Worm (Caenorhabditis elegans) whole organism, midembryonic: ENCODE results near the gene sca-1.

Experiments used
- T22C8.4 ChIP-seq: fragments of 200-800 bp; sonication (Bioruptor generic); IDR thresholded peaks from 2 replicates; pipeline ENCODE4 v1.3.6; 2022; ENCODE audit warnings: missing genetic modification characterization, missing compliant biosample characterization
- flt-1 ChIP-seq: fragments of 200-800 bp; sonication (Bioruptor generic); IDR thresholded peaks from 2 replicates; pipeline ENCODE4 v1.3.6; 2022; ENCODE audit warnings: missing genetic modification characterization, missing compliant biosample characterization
- klf-2 ChIP-seq: fragments of 200-800 bp; sonication (Bioruptor generic); conservative IDR thresholded peaks from 2 replicates; pipeline ENCODE4 v1.3.6; 2022; ENCODE audit warnings: missing genetic modification reagents, missing genetic modification characterization, missing compliant biosample characterization
- ref-1 ChIP-seq: fragments of 200-800 bp; sonication (Bioruptor generic); conservative IDR thresholded peaks from 2 replicates; pipeline ENCODE4 v1.3.6; 2022; ENCODE audit warnings: missing genetic modification reagents, missing genetic modification characterization, missing compliant biosample characterization
- tab-1 ChIP-seq: fragments of 200-800 bp; sonication (Bioruptor generic); IDR thresholded peaks from 2 replicates; pipeline ENCODE4 v1.3.6; 2022; ENCODE audit warnings: missing genetic modification characterization, missing compliant biosample characterization

DNA sequence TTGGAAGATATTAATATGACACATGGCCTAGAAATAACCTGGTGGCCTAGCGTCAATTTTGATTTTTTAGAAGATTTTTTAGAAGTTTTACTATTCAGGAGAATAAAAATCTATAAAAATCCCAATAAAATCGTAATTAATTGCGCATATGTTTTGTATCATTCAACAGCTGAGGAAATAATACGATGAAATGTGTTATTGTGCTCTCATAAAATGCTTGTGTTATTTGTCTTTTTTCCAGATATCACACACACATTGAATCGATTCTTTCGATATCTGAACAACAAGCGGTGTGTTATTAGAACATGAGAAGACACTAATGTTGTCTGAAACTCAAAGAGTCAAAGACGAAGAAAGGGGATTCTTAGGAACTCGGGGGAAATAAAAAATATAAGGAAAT, 8.4 kb upstream of the sca-1 start:
- TF ChIP-seq ref-1: no peak
- TF ChIP-seq T22C8.4 (GFP tag; lab: Robert Waterston, UW): no peak
- no peak for TF ChIP-seq tab-1 (GFP tag; lab: Robert Waterston, UW)
- TF ChIP-seq klf-2: no peak
- TF ChIP-seq flt-1 (GFP tag; lab: Robert Waterston, UW): no peak
